Worm (Caenorhabditis elegans) whole organism, early embryonic: ENCODE data around the gene smex-2.

Experiments
- B0310.2 ChIP-seq: sonication (generic microtip); optimal IDR thresholded peaks from 2 replicates; lab custom pipeline; 2016; ENCODE audit warnings: mild to moderate bottlenecking, missing genetic modification characterization, missing compliant biosample characterization
- F13C5.2 ChIP-seq: sonication (generic microtip); optimal IDR thresholded peaks from 2 replicates; lab custom pipeline; 2017; ENCODE audit warnings: mild to moderate bottlenecking, missing genetic modification characterization, inconsistent platforms, missing compliant biosample characterization
- aly-1 ChIP-seq: sonication (generic microtip); optimal IDR thresholded peaks from 2 replicates; lab custom pipeline; 2016; ENCODE audit warnings: missing genetic modification characterization, missing compliant biosample characterization
- ama-1 ChIP-seq: fragments of 150-350 bp; optimal IDR thresholded peaks from 2 replicates; lab custom pipeline; 2014
- ceh-13 ChIP-seq: fragments of 200-800 bp; sonication (Bioruptor generic); optimal IDR thresholded peaks from 2 replicates; lab custom pipeline; 2018; ENCODE audit warnings: mild to moderate bottlenecking, missing genetic modification characterization, missing compliant biosample characterization
- ceh-36 ChIP-seq: sonication (generic microtip); optimal IDR thresholded peaks from 2 replicates; lab custom pipeline; 2016; ENCODE audit warnings: missing genetic modification characterization, inconsistent platforms, missing compliant biosample characterization
- ets-7 ChIP-seq: sonication (generic microtip); optimal IDR thresholded peaks from 2 replicates; lab custom pipeline; 2016; ENCODE audit warnings: missing genotype, missing genetic modification characterization, missing compliant biosample characterization
- flt-1 ChIP-seq: fragments of 200-800 bp; sonication (Bioruptor generic); IDR thresholded peaks from 2 replicates; pipeline ENCODE4 v1.3.6; 2022; ENCODE audit warnings: missing genetic modification characterization, missing compliant biosample characterization
- hmbx-1 ChIP-seq: sonication (generic microtip); optimal IDR thresholded peaks from 2 replicates; lab custom pipeline; 2016; ENCODE audit warnings: mild to moderate bottlenecking, missing genetic modification characterization, missing compliant biosample characterization
- hmg-4 ChIP-seq: fragments of 200-800 bp; sonication (Bioruptor generic); optimal IDR thresholded peaks from 2 replicates; lab custom pipeline; 2018; ENCODE audit warnings: mild to moderate bottlenecking, missing genetic modification characterization, missing compliant biosample characterization
- hnd-1 ChIP-seq: sonication (generic microtip); optimal IDR thresholded peaks from 2 replicates; lab custom pipeline; 2016; ENCODE audit warnings: missing genetic modification characterization, missing compliant biosample characterization
- pes-1 ChIP-seq: fragments of 200-800 bp; sonication (Bioruptor generic); IDR thresholded peaks from 2 replicates; pipeline ENCODE4 v1.3.6; 2022; ENCODE audit warnings: missing genetic modification reagents, missing genetic modification characterization, missing compliant biosample characterization
- scrt-1 ChIP-seq: fragments of 200-800 bp; sonication (Bioruptor generic); IDR thresholded peaks from 2 replicates; pipeline ENCODE4 v1.3.6; 2022; ENCODE audit warnings: missing genetic modification characterization, missing compliant biosample characterization
- sea-1 ChIP-seq: fragments of 200-800 bp; sonication (Bioruptor generic); conservative IDR thresholded peaks from 2 replicates; pipeline ENCODE4 v1.3.6; 2022; ENCODE audit warnings: missing genetic modification characterization, missing compliant biosample characterization
- tbx-11 ChIP-seq: fragments of 200-800 bp; sonication (Bioruptor generic); IDR thresholded peaks from 2 replicates; pipeline ENCODE4 v1.3.6; 2022; ENCODE audit warnings: missing genetic modification characterization, missing compliant biosample characterization
- tbx-37 ChIP-seq: fragments of 200-800 bp; sonication (Bioruptor generic); conservative IDR thresholded peaks from 2 replicates; pipeline ENCODE4 v1.3.6; 2022; ENCODE audit warnings: missing genetic modification reagents, missing genetic modification characterization, missing compliant biosample characterization
- tra-4 ChIP-seq: sonication (generic microtip); optimal IDR thresholded peaks from 2 replicates; lab custom pipeline; 2017; ENCODE audit warnings: missing genetic modification characterization, missing compliant biosample characterization

smex-2 gene

DNA sequence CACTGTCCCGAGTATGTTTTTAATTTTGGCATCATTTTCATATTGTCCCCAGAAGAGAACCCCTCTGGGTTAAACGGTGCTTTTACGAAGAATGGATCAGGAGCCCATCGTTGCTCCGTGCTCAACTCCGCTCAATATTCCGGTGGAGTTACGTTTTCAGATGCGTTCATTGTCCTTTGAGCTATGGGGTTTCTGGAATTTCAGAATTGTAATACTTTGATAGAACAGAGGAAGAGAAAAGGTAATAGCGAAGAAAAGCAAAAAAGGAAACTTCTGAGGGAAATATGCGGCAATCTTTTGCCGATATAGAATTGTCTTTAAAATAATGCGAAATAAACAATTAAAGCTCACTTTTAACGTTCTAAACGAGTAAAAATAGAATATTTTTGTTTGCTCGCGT lies 41.3 kb downstream of the smex-2 start, which contains the start of gene Y40A1A.3:
Gene Y40A1A.3, minus strand, starts transcription at position 101 of the 400 bp plus-strand sequence.
- TF ChIP-seq tra-4 (tag; lab: Kevin White, UChicago) (no peak), B0310.2 (tag; lab: Kevin White, UChicago) (no peak), ama-1 (lab: Kevin White, UChicago) (no peak), tbx-37 (no peak), pes-1 (GFP tag; lab: Robert Waterston, UW) (no peak), tbx-11 (GFP tag; lab: Robert Waterston, UW) (no peak), ceh-13 (no peak), sea-1 (GFP tag; lab: Robert Waterston, UW) (no peak)

DNA sequence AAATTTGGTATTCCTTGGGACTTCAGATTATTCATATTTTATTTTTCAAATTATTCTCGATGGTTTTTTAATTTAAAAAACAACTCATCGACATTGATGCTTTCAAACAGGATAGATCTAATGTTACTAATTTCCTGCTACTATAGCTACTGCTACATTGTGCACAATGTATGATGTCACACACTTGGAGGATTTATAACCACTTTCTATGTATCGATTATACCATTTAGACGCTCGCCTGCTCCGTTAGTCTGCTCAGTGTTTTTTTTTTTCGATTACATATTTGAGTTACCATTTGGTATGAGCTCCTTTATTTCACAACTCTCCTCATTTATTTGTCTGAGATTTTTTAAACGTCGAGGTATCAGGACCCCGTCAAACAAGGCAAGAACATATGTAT lies 48.8 kb downstream of the smex-2 start, which contains the start of gene Y40A1A.2:
Gene Y40A1A.2, plus strand, starts transcription at position 301 of the 400 bp plus-strand sequence.
- TF ChIP-seq flt-1, result no peak
- TF ChIP-seq F13C5.2 (tag; lab: Kevin White, UChicago), result no peak
- TF ChIP-seq hnd-1 (tag; lab: Kevin White, UChicago), result no peak
- TF ChIP-seq ets-7 (tag; lab: Kevin White, UChicago), result no peak
- no peak for TF ChIP-seq tra-4 (tag; lab: Kevin White, UChicago)
- TF ChIP-seq ceh-36 (tag; lab: Kevin White, UChicago), result no peak
- no peak for TF ChIP-seq aly-1 (tag; lab: Kevin White, UChicago)
- no peak for TF ChIP-seq hmbx-1
- TF ChIP-seq scrt-1 (GFP tag; lab: Robert Waterston, UW), result no peak
- TF ChIP-seq tbx-37, result no peak
- no peak for TF ChIP-seq B0310.2 (tag; lab: Kevin White, UChicago)
- no peak for TF ChIP-seq tbx-11 (GFP tag; lab: Robert Waterston, UW)
- no peak for TF ChIP-seq pes-1 (GFP tag; lab: Robert Waterston, UW)
- no peak for TF ChIP-seq ceh-13
- TF ChIP-seq hmg-4, result no peak
- no peak for TF ChIP-seq ama-1 (lab: Kevin White, UChicago)
- no peak for TF ChIP-seq sea-1 (GFP tag; lab: Robert Waterston, UW)

DNA sequence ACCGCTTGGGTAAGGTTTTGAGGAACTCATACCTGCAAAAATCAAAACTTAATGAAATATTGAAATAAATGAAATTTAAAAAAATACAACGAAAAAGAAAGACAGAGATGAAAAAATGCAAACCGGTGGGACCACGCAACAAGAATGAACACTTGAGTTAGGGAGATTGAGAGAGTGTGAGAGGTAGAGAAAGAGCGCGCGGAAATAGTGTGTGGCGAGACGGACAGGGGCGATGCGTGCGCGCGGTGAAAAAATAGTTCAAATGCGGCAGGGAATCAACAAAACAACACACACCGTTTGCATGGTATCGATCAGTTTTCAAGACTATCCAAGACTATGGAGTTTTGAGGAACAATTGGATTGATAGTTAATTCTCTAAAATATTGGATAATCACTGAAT lies 49.7 kb downstream of the smex-2 start, which contains the start of gene meg-3:
Gene meg-3, minus strand, starts transcription at position 32 of the 400 bp plus-strand sequence.
- TF ChIP-seq F13C5.2 (tag; lab: Kevin White, UChicago) (no peak), B0310.2 (tag; lab: Kevin White, UChicago) (no peak), flt-1 (no peak), hmg-4 (no peak), aly-1 (tag; lab: Kevin White, UChicago) (no peak), tbx-37 (no peak), scrt-1 (GFP tag; lab: Robert Waterston, UW) (no peak), hmbx-1 (no peak), ets-7 (tag; lab: Kevin White, UChicago) (no peak), ceh-36 (tag; lab: Kevin White, UChicago) (no peak), pes-1 (GFP tag; lab: Robert Waterston, UW) (no peak), tbx-11 (GFP tag; lab: Robert Waterston, UW) (no peak)
